Fruit fly (Drosophila melanogaster): ENCODE data around the gene CG33116.

The CG33116 gene

DNA sequence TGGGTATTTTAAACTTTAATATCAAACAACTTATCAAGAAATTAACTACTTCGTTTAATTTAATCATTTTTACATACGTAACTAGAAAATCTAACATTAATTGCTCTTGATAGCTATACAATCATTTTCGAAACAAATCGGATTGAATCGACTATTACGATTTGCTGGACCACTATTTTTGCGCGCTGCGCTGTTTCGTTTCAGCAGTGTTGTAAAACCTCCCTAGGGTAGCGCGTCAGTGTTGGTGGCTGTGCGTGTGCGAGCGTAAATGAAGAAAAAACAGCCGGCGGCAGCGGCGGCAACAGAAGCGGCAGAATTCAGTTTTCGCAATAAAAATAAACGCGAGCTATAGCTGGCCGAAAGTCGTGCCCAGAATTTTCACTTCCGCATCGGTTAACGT is at the start of gene CG33116 (continued):
- peak; percentile 71 for TF ChIP-seq CG11247 (GFP tag; IDR thresholded peaks at IDR 0.05)
- peak; percentile 45 for TF ChIP-seq CG12299 (tag; optimal IDR thresholded peaks at IDR 0.05)
- no peak for TF ChIP-seq esg (GFP tag; conservative IDR thresholded peaks at IDR 0.05)
- TF ChIP-seq CG17612 (GFP tag; IDR thresholded peaks at IDR 0.05) = no peak
- TF ChIP-seq CG17359 (tag; optimal IDR thresholded peaks at IDR 0.05) = peak; percentile 80
- TF ChIP-seq otp (GFP tag; IDR thresholded peaks at IDR 0.05) = peak; percentile 43; the same call in 2 of the 3 replicates
- TF ChIP-seq cas (GFP tag; IDR thresholded peaks at IDR 0.05) = peak; percentile 32; the same call in 1 of the 2 replicates
- peak; percentile 83 for TF ChIP-seq trem (tag; optimal IDR thresholded peaks at IDR 0.05)
- TF ChIP-seq CG8478 (optimal IDR thresholded peaks at IDR 0.05) = no peak
- peak; percentile 79 for TF ChIP-seq HHEX (GFP tag; optimal IDR thresholded peaks at IDR 0.05)
- no peak for TF ChIP-seq z (GFP tag; IDR thresholded peaks at IDR 0.05)
- peak; percentile 83 for TF ChIP-seq CG9609 (GFP tag; optimal IDR thresholded peaks at IDR 0.05)
- TF ChIP-seq bab2 (GFP tag; optimal IDR thresholded peaks at IDR 0.05) = peak; percentile 81
- peak; percentile 66 for TF ChIP-seq E2f2 (GFP tag; IDR thresholded peaks at IDR 0.05)
- TF ChIP-seq B-H2 (GFP tag; optimal IDR thresholded peaks at IDR 0.05) = peak; percentile 78
- TF ChIP-seq slou (GFP tag; optimal IDR thresholded peaks at IDR 0.05) = peak; percentile 77
- TF ChIP-seq repo (GFP tag; optimal IDR thresholded peaks at IDR 0.05) = peak; percentile 82
- peak; percentile 85 for TF ChIP-seq CG11456 (GFP tag; IDR thresholded peaks at IDR 0.05)
- TF ChIP-seq CG10462 (GFP tag; optimal IDR thresholded peaks at IDR 0.05) = peak; percentile 56
- TF ChIP-seq gcm2 (GFP tag; optimal IDR thresholded peaks at IDR 0.05) = peak; percentile 54
- TF ChIP-seq Stat92E (GFP tag; optimal IDR thresholded peaks at IDR 0.05) = peak in 1 of 3 experiments; percentile 18
- no peak for TF ChIP-seq Tbp (GFP tag; optimal IDR thresholded peaks at IDR 0.05)
- peak; percentile 79 for TF ChIP-seq CG15601 (tag; optimal IDR thresholded peaks at IDR 0.05)
- peak; percentile 85 for TF ChIP-seq CG7786 (GFP tag; optimal IDR thresholded peaks at IDR 0.05)
- TF ChIP-seq Mrtf (GFP tag; IDR thresholded peaks at IDR 0.05) = peak; percentile 40; the same call in 1 of the 3 replicates
- TF ChIP-seq Bgb (GFP tag; IDR thresholded peaks at IDR 0.05; ENCODE audit: partially characterized antibody) = peak; percentile 27; the same call in 1 of the 2 replicates
- peak; percentile 89 for TF ChIP-seq HmgZ (tag; optimal IDR thresholded peaks at IDR 0.05)
- TF ChIP-seq dysf (GFP tag; IDR thresholded peaks at IDR 0.05) = peak; percentile 80
- peak; percentile 82 for TF ChIP-seq Dad (GFP tag; optimal IDR thresholded peaks at IDR 0.05)
- TF ChIP-seq Max (GFP tag; optimal IDR thresholded peaks at IDR 0.05) = peak; percentile 80
- peak; percentile 86 for TF ChIP-seq lbe (GFP tag; optimal IDR thresholded peaks at IDR 0.05)
- peak; percentile 71; the same call in 1 of the 2 replicates for TF ChIP-seq Awh (GFP tag; IDR thresholded peaks at IDR 0.05)
- peak; percentile 81 for TF ChIP-seq dmrt11E (tag; optimal IDR thresholded peaks at IDR 0.05)
- peak; percentile 57; the same call in 1 of the 2 replicates for TF ChIP-seq wdn (GFP tag; IDR thresholded peaks at IDR 0.05)
- peak in 1 of 2 experiments; percentile 53 for TF ChIP-seq Eip74EF (GFP tag; optimal IDR thresholded peaks at IDR 0.05)
- peak; percentile 27; the same call in 1 of the 2 replicates for TF ChIP-seq Scr (GFP tag; IDR thresholded peaks at IDR 0.05; ENCODE audit: partially characterized antibody)
- TF ChIP-seq Side (GFP tag; optimal IDR thresholded peaks at IDR 0.05) = peak; percentile 80
- peak; percentile 74 for TF ChIP-seq tap (tag; optimal IDR thresholded peaks at IDR 0.05)
- TF ChIP-seq CG14441 (GFP tag; IDR thresholded peaks at IDR 0.05) = peak; percentile 71
- peak; percentile 84 for TF ChIP-seq CG10979 (tag; optimal IDR thresholded peaks at IDR 0.05)
- peak; percentile 47 for TF ChIP-seq eyg (GFP tag; optimal IDR thresholded peaks at IDR 0.05)
- TF ChIP-seq inv (GFP tag; IDR thresholded peaks at IDR 0.05; ENCODE audit: partially characterized antibody) = peak; percentile 23; the same call in 1 of the 2 replicates
- TF ChIP-seq CG3995 (GFP tag; optimal IDR thresholded peaks at IDR 0.05) = peak; percentile 51
- TF ChIP-seq ap (GFP tag; IDR thresholded peaks at IDR 0.05) = 0 out of 2 replicates have a peak, but pooled peaks have one; percentile 22
- peak; percentile 55 for TF ChIP-seq CG4730 (GFP tag; IDR thresholded peaks at IDR 0.05)
- peak; percentile 66 for TF ChIP-seq odd (GFP tag; optimal IDR thresholded peaks at IDR 0.05)
- peak; percentile 63 for TF ChIP-seq CG2116 (GFP tag; optimal IDR thresholded peaks at IDR 0.05)
- TF ChIP-seq CG4282 (GFP tag; optimal IDR thresholded peaks at IDR 0.05) = peak; percentile 47
- TF ChIP-seq pros (GFP tag; optimal IDR thresholded peaks at IDR 0.05) = no peak
- TF ChIP-seq CG12942 (GFP tag; optimal IDR thresholded peaks at IDR 0.05) = peak; percentile 81
- no peak for TF ChIP-seq crol (GFP tag; IDR thresholded peaks at IDR 0.05)
